Fruit fly (Drosophila melanogaster): ENCODE data around the gene narya.

The narya gene

dm6 chrX:19474763-19475162 is at the start of gene narya:
Gene narya (plus strand): TSS chrX:19475063.
- TF ChIP-seq sqz (GFP tag; optimal IDR thresholded peaks at IDR 0.05) (no peak), ci (GFP tag; IDR thresholded peaks at IDR 0.05) (no peak), vfl (GFP tag; optimal IDR thresholded peaks at IDR 0.05) (no peak), kay (GFP tag; optimal IDR thresholded peaks at IDR 0.05) (no peak), tna (GFP tag; IDR thresholded peaks at IDR 0.05; ENCODE audit: partially characterized antibody) (no peak), Ets97D (GFP tag; optimal IDR thresholded peaks at IDR 0.05) (no peak), CoRest (tag; optimal IDR thresholded peaks at IDR 0.05) (no peak), Elba2 (GFP tag; optimal IDR thresholded peaks at IDR 0.05) (no peak), CG5180 (GFP tag; optimal IDR thresholded peaks at IDR 0.05) (no peak), pzg (GFP tag; optimal IDR thresholded peaks at IDR 0.05) (no peak), CG10209 (GFP tag; optimal IDR thresholded peaks at IDR 0.05) (no peak)

- TF ChIP-seq bcd (GFP tag; optimal IDR thresholded peaks at IDR 0.05): no peak
- TF ChIP-seq CG17361 (GFP tag; IDR thresholded peaks at IDR 0.05): peak; percentile 51; the same call in 1 of the 3 replicates
- TF ChIP-seq org-1 (GFP tag; optimal IDR thresholded peaks at IDR 0.05): no peak
- TF ChIP-seq cas (GFP tag; IDR thresholded peaks at IDR 0.05): no peak
- TF ChIP-seq hb (GFP tag; IDR thresholded peaks at IDR 0.05; ENCODE audit: partially characterized antibody): no peak
- no peak for TF ChIP-seq CG17568 (GFP tag; optimal IDR thresholded peaks at IDR 0.05)
- TF ChIP-seq TFAM (GFP tag; optimal IDR thresholded peaks at IDR 0.05): no peak
- TF ChIP-seq CG12155 (GFP tag; optimal IDR thresholded peaks at IDR 0.05): no peak
- no peak for TF ChIP-seq ewg (GFP tag; optimal IDR thresholded peaks at IDR 0.05)
- TF ChIP-seq crc (GFP tag; optimal IDR thresholded peaks at IDR 0.05): no peak
- TF ChIP-seq Ets65A (GFP tag): peak; percentile 81
- no peak for TF ChIP-seq CG11696 (GFP tag; IDR thresholded peaks at IDR 0.05)
- TF ChIP-seq pfk (GFP tag; optimal IDR thresholded peaks at IDR 0.05): peak; percentile 86
These were observed 45.6 kb upstream of the narya start for dm6 chrX:19429243-19429642.

dm6 chrX:19433766-19434165 is 41.1 kb upstream of the narya start:
- peak; percentile 63 for TF ChIP-seq Hey (tag; optimal IDR thresholded peaks at IDR 0.05)
- no peak for TF ChIP-seq Asciz (GFP tag; optimal IDR thresholded peaks at IDR 0.05)
- TF ChIP-seq twi (tag; optimal IDR thresholded peaks at IDR 0.05): peak; percentile 95

dm6 chrX:19448297-19448696 is 26.6 kb upstream of the narya start:
- TF ChIP-seq fru (optimal IDR thresholded peaks at IDR 0.05) (no peak), TFAM (GFP tag; optimal IDR thresholded peaks at IDR 0.05) (no peak), kay (GFP tag; optimal IDR thresholded peaks at IDR 0.05) (no peak), C15 (GFP tag; IDR thresholded peaks at IDR 0.05) (no peak), CG17802 (tag; optimal IDR thresholded peaks at IDR 0.05) (no peak), maf-S (GFP tag; optimal IDR thresholded peaks at IDR 0.05) (no peak), vfl (GFP tag; optimal IDR thresholded peaks at IDR 0.05) (no peak), gsb-n (tag; optimal IDR thresholded peaks at IDR 0.05) (no peak)

- 0 out of 3 replicates have a peak, but pooled peaks have one; percentile 50 for TF ChIP-seq H15 (GFP tag; IDR thresholded peaks at IDR 0.05)
- TF ChIP-seq az2 (GFP tag; optimal IDR thresholded peaks at IDR 0.05): peak; percentile 14
- TF ChIP-seq wek (GFP tag; optimal IDR thresholded peaks at IDR 0.05): no peak
- TF ChIP-seq CG13424 (tag; optimal IDR thresholded peaks at IDR 0.05): peak; percentile 10
- TF ChIP-seq cwo (GFP tag; optimal IDR thresholded peaks at IDR 0.05): peak; percentile 42
- TF ChIP-seq CG32532 (GFP tag; IDR thresholded peaks at IDR 0.05): peak; percentile 32; the same call in 1 of the 2 replicates
- peak; percentile 22 for TF ChIP-seq Ssrp (tag; optimal IDR thresholded peaks at IDR 0.05)
- no peak for TF ChIP-seq fru (optimal IDR thresholded peaks at IDR 0.05)
- no peak for TF ChIP-seq Atf3 (GFP tag; optimal IDR thresholded peaks at IDR 0.05)
- TF ChIP-seq sd (tag; optimal IDR thresholded peaks at IDR 0.05): no peak
- peak; percentile 51 for TF ChIP-seq CG2120 (GFP tag; optimal IDR thresholded peaks at IDR 0.05)
- peak; percentile 31 for TF ChIP-seq ATbp (GFP tag; optimal IDR thresholded peaks at IDR 0.05)
- peak; percentile 50; the same call in 2 of the 3 replicates for TF ChIP-seq Dbx (GFP tag; IDR thresholded peaks at IDR 0.05)
- TF ChIP-seq Tbp (GFP tag; optimal IDR thresholded peaks at IDR 0.05): no peak
- TF ChIP-seq Mrtf (GFP tag; IDR thresholded peaks at IDR 0.05): 0 out of 3 replicates have a peak, but pooled peaks have one; percentile 7
- peak; percentile 1 for TF ChIP-seq CG1602 (GFP tag; optimal IDR thresholded peaks at IDR 0.05)
These were observed 21.7 kb upstream of the narya start for dm6 chrX:19453138-19453537.
